Worm (Caenorhabditis elegans): ENCODE data around the gene sri-19.

- TF ChIP-seq elt-1 (tag; optimal IDR thresholded peaks at IDR 0.05; ENCODE audit: borderline replicate concordance, insufficient read depth) (no peak), pha-4 (tag; optimal IDR thresholded peaks at IDR 0.05) (no peak)
Measured at ce11 chrIV:10909708-10910107, 48.5 kb upstream of the sri-19 start, which contains the start of gene pyk-2.

All from whole organism, mixed stage, embryonic.